Worm (Caenorhabditis elegans): ENCODE data around the gene apx-1.

apx-1 gene

DNA sequence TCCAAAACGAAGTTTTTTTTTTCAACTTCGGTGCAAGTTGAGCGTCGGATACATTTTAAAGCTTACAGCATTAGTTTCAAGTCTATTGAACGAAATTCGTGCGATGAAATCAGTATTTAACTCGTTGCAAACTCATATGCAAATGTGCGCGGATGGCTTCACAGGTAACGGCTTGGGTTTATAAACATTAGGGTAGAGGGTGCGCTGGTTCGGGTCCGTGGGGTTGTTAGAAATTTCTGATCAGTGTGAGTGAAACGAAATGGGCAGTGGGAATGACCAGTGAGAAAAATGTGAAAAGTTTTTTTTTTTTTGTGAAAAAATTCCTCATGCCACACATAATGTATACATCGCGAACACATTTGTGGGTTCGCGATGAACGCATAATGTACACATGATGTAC lies 46.9 kb upstream of the apx-1 start (continued):
- TF ChIP-seq zim-3 (tag; optimal IDR thresholded peaks at IDR 0.05) (peak; percentile 22), chd-7 (tag; optimal IDR thresholded peaks at IDR 0.05) (peak; percentile 56), nfyb-1 (GFP tag; IDR thresholded peaks at IDR 0.05) (peak; percentile 62; the same call in 1 of the 2 replicates), Y95B8A.8 (GFP tag; IDR thresholded peaks at IDR 0.05) (0 out of 2 replicates have a peak, but pooled peaks have one; percentile 16), die-1 (tag; optimal IDR thresholded peaks at IDR 0.05) (peak; percentile 73), nfya-1 (tag; optimal IDR thresholded peaks at IDR 0.05; ENCODE audit: borderline replicate concordance, insufficient read depth) (no peak), B0035.1 (tag; optimal IDR thresholded peaks at IDR 0.05) (no peak), ztf-18 (tag; optimal IDR thresholded peaks at IDR 0.05) (peak; percentile 30), mcd-1 (GFP tag; IDR thresholded peaks at IDR 0.05) (0 out of 2 replicates have a peak, but pooled peaks have one; percentile 21), xnd-1 (tag; optimal IDR thresholded peaks at IDR 0.05) (peak; percentile 5), hmg-20 (GFP tag; IDR thresholded peaks at IDR 0.05) (0 out of 2 replicates have a peak, but pooled peaks have one; percentile 6), ceh-58 (GFP tag; IDR thresholded peaks at IDR 0.05) (peak; percentile 77; the same call in 1 of the 2 replicates), F33H1.4 (GFP tag; IDR thresholded peaks at IDR 0.05) (peak; percentile 27; the same call in 1 of the 2 replicates), mes-4 (tag; optimal IDR thresholded peaks at IDR 0.05) (peak; percentile 28), athp-1 (tag; optimal IDR thresholded peaks at IDR 0.05) (peak; percentile 48), rpc-1 (optimal IDR thresholded peaks at IDR 0.05) (peak; percentile 71), rpc-1 (tag; optimal IDR thresholded peaks at IDR 0.05) (peak; percentile 95), Y53G8AR.9 (GFP tag; conservative IDR thresholded peaks at IDR 0.05) (0 out of 2 replicates have a peak, but pooled peaks have one; percentile 68), lin-40 (tag; optimal IDR thresholded peaks at IDR 0.05) (no peak), madf-6 (GFP tag; IDR thresholded peaks at IDR 0.05) (peak; percentile 56; the same call in 1 of the 2 replicates), madf-8 (GFP tag; conservative IDR thresholded peaks at IDR 0.05) (peak; percentile 27; the same call in 1 of the 2 replicates), Y56A3A.18 (GFP tag; IDR thresholded peaks at IDR 0.05) (peak; percentile 62; the same call in 1 of the 2 replicates), snpc-4 (GFP tag; optimal IDR thresholded peaks at IDR 0.05) (peak; percentile 69), snpc-4 (tag; optimal IDR thresholded peaks at IDR 0.05) (peak in 1 of 4 experiments; percentile 59), lsl-1 (GFP tag; optimal IDR thresholded peaks at IDR 0.05) (peak; percentile 40), sptf-2 (GFP tag; optimal IDR thresholded peaks at IDR 0.05) (no peak), egl-44 (GFP tag; IDR thresholded peaks at IDR 0.05) (0 out of 2 replicates have a peak, but pooled peaks have one; percentile 23), dpl-1 (GFP tag; optimal IDR thresholded peaks at IDR 0.05) (peak; percentile 9)

ce11 chrV:3165438-3165837 lies 44.6 kb upstream of the apx-1 start, which contains the start of gene C36C5.14:
Gene C36C5.14 (minus strand): TSS chrV:3165538.
- TF ChIP-seq ceh-58 (GFP tag; IDR thresholded peaks at IDR 0.05) (no peak), ztf-6 (GFP tag; IDR thresholded peaks at IDR 0.05) (no peak), mcd-1 (GFP tag; IDR thresholded peaks at IDR 0.05) (no peak), ceh-91 (GFP tag; IDR thresholded peaks at IDR 0.05) (no peak), Y67H2A.10 (GFP tag; conservative IDR thresholded peaks at IDR 0.05) (no peak), F22D6.2 (tag; optimal IDR thresholded peaks at IDR 0.05) (no peak), T26A5.8 (tag; optimal IDR thresholded peaks at IDR 0.05) (no peak), zfh-2 (GFP tag; conservative IDR thresholded peaks at IDR 0.05) (no peak), B0035.1 (tag; optimal IDR thresholded peaks at IDR 0.05) (no peak), rcor-1 (GFP tag; IDR thresholded peaks at IDR 0.05) (no peak), unc-130 (GFP tag; optimal IDR thresholded peaks at IDR 0.05) (no peak)

DNA sequence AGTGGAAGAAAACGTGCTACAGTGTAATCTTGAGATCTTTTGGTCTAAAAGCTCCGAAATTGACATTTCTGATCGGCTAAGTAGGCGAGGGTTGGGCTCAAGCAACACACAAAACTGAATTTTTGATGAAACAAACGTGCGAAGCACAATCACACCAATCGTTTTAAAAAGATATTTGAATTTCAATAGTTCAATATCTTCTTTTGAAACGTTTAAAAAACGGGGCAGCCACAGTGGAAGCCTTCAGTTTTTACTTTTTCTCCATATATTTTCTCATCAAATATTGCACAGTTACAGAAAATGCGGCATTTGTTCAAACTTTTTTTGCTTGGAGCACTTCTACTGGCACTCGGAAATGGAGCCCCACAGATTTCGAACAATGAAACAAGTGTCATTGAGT lies 43.7 kb upstream of the apx-1 start, which contains the start of gene C36C5.4:
Gene C36C5.4 (plus strand): TSS at position 301 of the 400 bp plus-strand sequence.
- TF ChIP-seq sea-2 (GFP tag; IDR thresholded peaks at IDR 0.05) (no peak), somi-1 (GFP tag; optimal IDR thresholded peaks at IDR 0.05) (no peak), bed-2 (GFP tag; IDR thresholded peaks at IDR 0.05) (no peak)
